Fruit fly (Drosophila melanogaster) whole organism, embryonic: ENCODE measurements around the gene CG46439.

Source experiments
- Aef1 ChIP-seq: fragments of 200-800 bp; sonication (Bioruptor generic); IDR thresholded peaks from 3 replicates; pipeline ENCODE4 v1.3.6; 2022; ENCODE audit warnings: missing biosample characterization, missing genetic modification characterization
- Antp ChIP-seq: fragments of 200-800 bp; sonication (Bioruptor generic); optimal IDR thresholded peaks from 3 replicates; lab custom pipeline; 2016; ENCODE audit warnings: missing biosample characterization, missing genetic modification characterization
- Awh ChIP-seq: fragments of 200-800 bp; sonication (Bioruptor generic); IDR thresholded peaks from 2 replicates; pipeline ENCODE4, ENCODE4 v1.3.6; 2022; ENCODE audit warnings: missing biosample characterization, missing genetic modification characterization
- CG10321 ChIP-seq: fragments of 200-800 bp; sonication (Bioruptor generic); IDR thresholded peaks from 2 replicates; pipeline ENCODE4 v1.3.6; 2022; ENCODE audit warnings: missing biosample characterization, missing genetic modification characterization
- CG12299 ChIP-seq: fragments of 200-800 bp; sonication (Bioruptor generic); optimal IDR thresholded peaks from 2 replicates; lab custom pipeline; 2018; ENCODE audit warnings: missing biosample characterization, mild to moderate bottlenecking, missing genetic modification characterization
- CG14441 ChIP-seq: fragments of 200-800 bp; sonication (Bioruptor generic); IDR thresholded peaks from 2 replicates; pipeline ENCODE4 v1.3.6; 2022; ENCODE audit warnings: missing biosample characterization, missing genetic modification characterization
- CG15073 ChIP-seq: fragments of 200-800 bp; sonication (Bioruptor generic); optimal IDR thresholded peaks from 2 replicates; lab custom pipeline; 2016; ENCODE audit warnings: missing biosample characterization, missing genetic modification characterization
- CG15479 ChIP-seq: fragments of 200-800 bp; sonication (Bioruptor generic); optimal IDR thresholded peaks from 3 replicates; lab custom pipeline; 2019; ENCODE audit warnings: missing biosample characterization, mild to moderate bottlenecking, missing genetic modification characterization, moderate library complexity
- CG17359 ChIP-seq: fragments of 200-800 bp; sonication (Bioruptor generic); optimal IDR thresholded peaks from 3 replicates; lab custom pipeline; 2018; ENCODE audit warnings: missing biosample characterization, mild to moderate bottlenecking, missing genetic modification characterization, moderate library complexity
- CG17385 ChIP-seq: fragments of 200-800 bp; sonication (Bioruptor generic); optimal IDR thresholded peaks from 3 replicates; lab custom pipeline; 2018; ENCODE audit warnings: missing biosample characterization, mild to moderate bottlenecking, missing genetic modification characterization
- CG17568 ChIP-seq: fragments of 200-800 bp; sonication (Bioruptor generic); optimal IDR thresholded peaks from 2 replicates; lab custom pipeline; 2018; ENCODE audit warnings: missing biosample characterization, mild to moderate bottlenecking, missing genetic modification characterization, moderate library complexity
- CG2199 ChIP-seq: fragments of 200-800 bp; sonication (Bioruptor generic); IDR thresholded peaks from 3 replicates; pipeline ENCODE4 v1.3.6; 2022; ENCODE audit warnings: missing biosample characterization, missing genetic modification characterization
- CG31441 ChIP-seq: fragments of 200-800 bp; sonication (Bioruptor generic); IDR thresholded peaks from 2 replicates; pipeline ENCODE4 v1.3.6; 2022; ENCODE audit warnings: missing biosample characterization, missing genetic modification characterization
- CG32767 ChIP-seq: fragments of 200-800 bp; sonication (Bioruptor generic); IDR thresholded peaks from 2 replicates; pipeline ENCODE4 v1.3.6; 2022; ENCODE audit warnings: missing biosample characterization, missing genetic modification characterization
- CG3407 ChIP-seq: fragments of 200-800 bp; sonication (Bioruptor generic); optimal IDR thresholded peaks from 2 replicates; lab custom pipeline; 2018; ENCODE audit warnings: missing biosample characterization, mild to moderate bottlenecking, missing genetic modification characterization
- CG34376 ChIP-seq: fragments of 200-800 bp; sonication (Bioruptor generic); optimal IDR thresholded peaks from 2 replicates; lab custom pipeline; 2018; ENCODE audit warnings: missing biosample characterization, mild to moderate bottlenecking, missing genetic modification characterization
- CG34422 ChIP-seq: fragments of 200-800 bp; sonication (Bioruptor generic); IDR thresholded peaks from 3 replicates; pipeline ENCODE4 v1.3.6; 2022; ENCODE audit warnings: missing biosample characterization, missing genetic modification characterization
- CG4282 ChIP-seq: fragments of 200-800 bp; sonication (Bioruptor generic); optimal IDR thresholded peaks from 2 replicates; lab custom pipeline; 2016; ENCODE audit warnings: missing biosample characterization, missing genetic modification characterization
- CG4360 ChIP-seq: fragments of 200-800 bp; sonication (Bioruptor generic); IDR thresholded peaks from 2 replicates; pipeline ENCODE4 v1.3.6; 2022; ENCODE audit warnings: missing biosample characterization, missing genetic modification characterization
- CG43689 ChIP-seq: fragments of 200-800 bp; sonication (Bioruptor generic); IDR thresholded peaks from 2 replicates; pipeline ENCODE4 v1.3.6; 2022; ENCODE audit warnings: missing biosample characterization, missing genetic modification characterization
- CG4707 ChIP-seq: fragments of 200-800 bp; sonication (Bioruptor generic); optimal IDR thresholded peaks from 2 replicates; lab custom pipeline; 2018; ENCODE audit warnings: missing biosample characterization, mild to moderate bottlenecking, missing genetic modification characterization, moderate library complexity
- CG7987 ChIP-seq: fragments of 200-800 bp; sonication (Bioruptor generic); optimal IDR thresholded peaks from 2 replicates; lab custom pipeline; 2018; ENCODE audit warnings: missing biosample characterization, mild to moderate bottlenecking, missing genetic modification characterization, moderate library complexity
- Camta ChIP-seq: fragments of 200-800 bp; sonication (Bioruptor generic); optimal IDR thresholded peaks from 2 replicates; lab custom pipeline; 2016; ENCODE audit warnings: missing biosample characterization, missing genetic modification characterization
- Dfd ChIP-seq, 2 experiments: fragments of >200 bp; optimal IDR thresholded peaks; 2 replicates each; lab custom pipeline; 2017; ENCODE audit warnings: missing biosample characterization in 2 of 2, missing genetic modification characterization in 2 of 2
- Ets65A ChIP-seq: fragments of 200-800 bp; sonication (Bioruptor generic); peaks from one replicate; lab custom pipeline; 2016; ENCODE audit warnings: missing biosample characterization, missing genetic modification characterization
- HmgZ ChIP-seq: fragments of 200-800 bp; sonication (Bioruptor generic); optimal IDR thresholded peaks from 2 replicates; lab custom pipeline; 2018; ENCODE audit warnings: missing biosample characterization, mild to moderate bottlenecking, missing genetic modification characterization
- Hr78 ChIP-seq, 2 experiments: fragments of 200-800 bp in 1 of 2; fragments of >200 bp in 1 of 2; sonication (Bioruptor generic) in 1 of 2; optimal IDR thresholded peaks; 2 replicates each; lab custom pipeline; 2017 to 2019; ENCODE audit warnings: missing biosample characterization in 2 of 2, missing genetic modification characterization in 2 of 2, mild to moderate bottlenecking in 1 of 2, moderate library complexity in 1 of 2
- NK7.1 ChIP-seq: fragments of 200-800 bp; sonication (Bioruptor generic); optimal IDR thresholded peaks from 3 replicates; lab custom pipeline; 2016; ENCODE audit warnings: missing biosample characterization, missing genetic modification characterization
- Scr ChIP-seq: fragments of 200-800 bp; sonication (Bioruptor generic); IDR thresholded peaks from 2 replicates; pipeline ENCODE4 v1.3.6; 2022; ENCODE audit warnings: missing biosample characterization, missing genetic modification characterization; ENCODE audit not compliant: partially characterized antibody
- Spps ChIP-seq: fragments of 200-800 bp; sonication (Bioruptor generic); optimal IDR thresholded peaks from 2 replicates; lab custom pipeline; 2018; ENCODE audit warnings: missing biosample characterization, mild to moderate bottlenecking, missing genetic modification characterization
- TFAM ChIP-seq: fragments of 200-800 bp; sonication (Bioruptor generic); optimal IDR thresholded peaks from 2 replicates; lab custom pipeline; 2017; ENCODE audit warnings: missing biosample characterization, missing genetic modification characterization, inconsistent platforms
- Usf ChIP-seq: fragments of 200-800 bp; sonication (Bioruptor generic); optimal IDR thresholded peaks from 2 replicates; lab custom pipeline; 2017; ENCODE audit warnings: missing genotype, missing biosample characterization, missing genetic modification characterization
- abd-A ChIP-seq: fragments of 200-800 bp; sonication (Bioruptor generic); optimal IDR thresholded peaks from 3 replicates; lab custom pipeline; 2019; ENCODE audit warnings: missing biosample characterization, mild to moderate bottlenecking, missing genetic modification characterization, moderate library complexity
- ato ChIP-seq: fragments of 200-800 bp; sonication (Bioruptor generic); IDR thresholded peaks from 2 replicates; pipeline ENCODE4 v1.3.6; 2022; ENCODE audit warnings: missing biosample characterization, missing genetic modification characterization; ENCODE audit not compliant: partially characterized antibody
- bbx ChIP-seq: fragments of 200-800 bp; sonication (Bioruptor generic); IDR thresholded peaks from 2 replicates; pipeline ENCODE4 v1.3.6; 2022; ENCODE audit warnings: missing biosample characterization, missing genetic modification characterization; ENCODE audit not compliant: partially characterized antibody
- chinmo ChIP-seq: fragments of 200-800 bp; sonication (Bioruptor generic); IDR thresholded peaks from 4 replicates; pipeline ENCODE4 v1.3.6; 2022; ENCODE audit warnings: missing biosample characterization, missing genetic modification characterization; ENCODE audit not compliant: partially characterized antibody
- ci ChIP-seq: fragments of 200-800 bp; sonication (Bioruptor generic); IDR thresholded peaks from 3 replicates; pipeline ENCODE4 v1.3.6; 2022; ENCODE audit warnings: missing biosample characterization, missing genetic modification characterization
- her ChIP-seq: fragments of 200-800 bp; sonication (Bioruptor generic); optimal IDR thresholded peaks from 2 replicates; lab custom pipeline; 2016; ENCODE audit warnings: missing biosample characterization, missing genetic modification characterization
- ind ChIP-seq: fragments of 200-800 bp; sonication (Bioruptor generic); optimal IDR thresholded peaks from 3 replicates; lab custom pipeline; 2016; ENCODE audit warnings: missing biosample characterization, missing genetic modification characterization
- maf-S ChIP-seq: fragments of 200-800 bp; sonication (Bioruptor generic); optimal IDR thresholded peaks from 2 replicates; lab custom pipeline; 2016; ENCODE audit warnings: missing biosample characterization, missing genetic modification characterization
- mld ChIP-seq: fragments of 200-800 bp; sonication (Bioruptor generic); IDR thresholded peaks from 3 replicates; pipeline ENCODE4 v1.3.6; 2022; ENCODE audit warnings: missing biosample characterization, missing genetic modification characterization; ENCODE audit not compliant: partially characterized antibody
- otp ChIP-seq: fragments of 200-800 bp; sonication (Bioruptor generic); IDR thresholded peaks from 3 replicates; pipeline ENCODE4, ENCODE4 v1.3.6; 2022; ENCODE audit warnings: missing biosample characterization, missing genetic modification characterization
- row ChIP-seq: fragments of 200-800 bp; sonication (Bioruptor generic); IDR thresholded peaks from 3 replicates; pipeline ENCODE4 v1.3.6; 2022; ENCODE audit warnings: missing biosample characterization, missing genetic modification characterization
- seq ChIP-seq: fragments of 200-800 bp; sonication (Bioruptor generic); IDR thresholded peaks from 2 replicates; pipeline ENCODE4 v1.3.6; 2022; ENCODE audit warnings: missing biosample characterization, missing genetic modification characterization
- sqz ChIP-seq: fragments of 200-800 bp; sonication (Bioruptor generic); optimal IDR thresholded peaks from 3 replicates; lab custom pipeline; 2018; ENCODE audit warnings: missing biosample characterization, mild to moderate bottlenecking, missing genetic modification characterization
- trh ChIP-seq: fragments of 200-800 bp; sonication (Bioruptor generic); optimal IDR thresholded peaks from 2 replicates; lab custom pipeline; 2016; ENCODE audit warnings: missing biosample characterization, missing genetic modification characterization
- unpg ChIP-seq: fragments of 200-800 bp; sonication (Bioruptor generic); optimal IDR thresholded peaks from 3 replicates; lab custom pipeline; 2018; ENCODE audit warnings: missing biosample characterization, mild to moderate bottlenecking, missing genetic modification characterization, moderate library complexity

The CG46439 gene

dm6 chr3L:11118627-11119395, 22.8 kb upstream of the CG46439 start (continued):
- TF ChIP-seq Camta (GFP tag; lab: Kevin White, UChicago), result peak; percentile 77
- TF ChIP-seq TFAM (GFP tag; lab: Kevin White, UChicago), result no peak
- no peak for TF ChIP-seq CG10321 (GFP tag; lab: Robert Waterston, UW)
- TF ChIP-seq Spps (tag; lab: Kevin White, UChicago), result peak; percentile 44
- peak; percentile 67; the same call in 1 of the 2 replicates for TF ChIP-seq Awh (GFP tag; lab: Robert Waterston, UW)
- peak; percentile 87 for TF ChIP-seq CG12299 (tag; lab: Kevin White, UChicago)
- peak; percentile 25 for TF ChIP-seq CG31441 (GFP tag; lab: Robert Waterston, UW)
- TF ChIP-seq CG14441, result peak; percentile 53; the same call in 1 of the 2 replicates
- peak; percentile 73 for TF ChIP-seq CG17359 (tag; lab: Kevin White, UChicago)
- TF ChIP-seq otp (GFP tag; lab: Robert Waterston, UW), result peak; percentile 65; the same call in 1 of the 3 replicates
- peak; percentile 89 for TF ChIP-seq CG32767
- no peak for TF ChIP-seq CG15073 (GFP tag; lab: Kevin White, UChicago)
- TF ChIP-seq ato (GFP tag; lab: Robert Waterston, UW), result no peak
- TF ChIP-seq Antp (GFP tag; lab: Kevin White, UChicago), result peak; percentile 35
- peak; percentile 72 for TF ChIP-seq CG4707 (GFP tag; lab: Kevin White, UChicago)
- peak; percentile 61 for TF ChIP-seq unpg (GFP tag; lab: Kevin White, UChicago)
- 0 out of 3 replicates have a peak, but pooled peaks have one; percentile 71 for TF ChIP-seq CG2199 (GFP tag; lab: Robert Waterston, UW)
- TF ChIP-seq CG17385 (GFP tag; lab: Kevin White, UChicago), result peak; percentile 68
- peak; percentile 50; the same call in 1 of the 3 replicates for TF ChIP-seq Aef1 (GFP tag; lab: Robert Waterston, UW)
- no peak for TF ChIP-seq Usf (GFP tag; lab: Kevin White, UChicago)
- no peak for TF ChIP-seq ind (GFP tag; lab: Kevin White, UChicago)
- peak; percentile 92 for TF ChIP-seq ci
- peak; percentile 87 for TF ChIP-seq CG3407 (GFP tag; lab: Kevin White, UChicago)
- peak; percentile 95 for TF ChIP-seq CG34376 (GFP tag; lab: Kevin White, UChicago)

dm6 chr3L:11117733-11118132, 21.7 kb upstream of the CG46439 start:
- TF ChIP-seq CG15479 (GFP tag; lab: Kevin White, UChicago), result no peak
- no peak for TF ChIP-seq CG43689
- TF ChIP-seq mld (GFP tag; lab: Robert Waterston, UW), result no peak
- no peak for TF ChIP-seq CG4282 (GFP tag; lab: Kevin White, UChicago)
- no peak for TF ChIP-seq CG17568 (GFP tag; lab: Kevin White, UChicago)
- no peak for TF ChIP-seq Spps (tag; lab: Kevin White, UChicago)
- TF ChIP-seq Hr78 (GFP tag; optimal IDR thresholded peaks at IDR 0.05; lab: Kevin White, UChicago), result no peak
- peak in 1 of 2 experiments; percentile 14 for TF ChIP-seq Dfd (GFP tag; optimal IDR thresholded peaks at IDR 0.05; lab: Kevin White, UChicago)
- TF ChIP-seq chinmo (GFP tag; lab: Robert Waterston, UW), result 0 out of 4 replicates have a peak, but pooled peaks have one; percentile 14
- 0 out of 2 replicates have a peak, but pooled peaks have one; percentile 21 for TF ChIP-seq Awh (GFP tag; lab: Robert Waterston, UW)
- TF ChIP-seq Ets65A, result peak; percentile 27
- TF ChIP-seq CG7987 (GFP tag; lab: Kevin White, UChicago), result no peak
- TF ChIP-seq her (GFP tag; lab: Kevin White, UChicago), result no peak
- no peak for TF ChIP-seq Scr (GFP tag; lab: Robert Waterston, UW)
- TF ChIP-seq maf-S (GFP tag; lab: Kevin White, UChicago), result no peak
- no peak for TF ChIP-seq seq
- TF ChIP-seq sqz (GFP tag; lab: Kevin White, UChicago), result no peak
- no peak for TF ChIP-seq trh
- TF ChIP-seq CG14441, result no peak
- no peak for TF ChIP-seq bbx (GFP tag; lab: Robert Waterston, UW)
- no peak for TF ChIP-seq row (GFP tag; lab: Robert Waterston, UW)
- TF ChIP-seq CG17385 (GFP tag; lab: Kevin White, UChicago), result no peak
- no peak for TF ChIP-seq abd-A (tag; lab: Kevin White, UChicago)
- peak; percentile 39; the same call in 1 of the 3 replicates for TF ChIP-seq ci
- TF ChIP-seq NK7.1, result no peak
- TF ChIP-seq CG4360 (GFP tag; lab: Robert Waterston, UW), result peak; percentile 98
- no peak for TF ChIP-seq CG34422 (GFP tag; lab: Robert Waterston, UW)
- TF ChIP-seq HmgZ (tag; lab: Kevin White, UChicago), result no peak
